Worm (Caenorhabditis elegans): ENCODE measurements around the gene amt-1.

The amt-1 gene

ce11 chrX:4619582-4619981 is 48.3 kb downstream of the amt-1 start, which contains the start of gene pqn-65:
Gene pqn-65 (minus strand): TSS chrX:4619635.
- TF ChIP-seq hlh-26 (GFP tag; conservative IDR thresholded peaks at IDR 0.05) (no peak), nfyb-1 (GFP tag; IDR thresholded peaks at IDR 0.05) (no peak), cebp-1 (GFP tag; IDR thresholded peaks at IDR 0.05) (peak; percentile 85), cebp-1 (tag; optimal IDR thresholded peaks at IDR 0.05) (peak; percentile 93), attf-3 (GFP tag; conservative IDR thresholded peaks at IDR 0.05) (no peak), mcd-1 (GFP tag; IDR thresholded peaks at IDR 0.05) (peak; percentile 45; the same call in 1 of the 2 replicates)

ce11 chrX:4620019-4620418 is 48.8 kb downstream of the amt-1 start:
- TF ChIP-seq madf-10 (tag; optimal IDR thresholded peaks at IDR 0.05) (no peak), zfh-2 (GFP tag; conservative IDR thresholded peaks at IDR 0.05) (peak; percentile 67)

ce11 chrX:4622024-4622423 is 50.8 kb downstream of the amt-1 start, which contains the start of gene C46C11.3:
Gene C46C11.3 (plus strand): TSS chrX:4622324.
- TF ChIP-seq F49E8.2 (tag; optimal IDR thresholded peaks at IDR 0.05; ENCODE audit: insufficient read depth) (no peak), unc-62 (GFP tag; optimal IDR thresholded peaks at IDR 0.05) (no peak), bed-2 (GFP tag; IDR thresholded peaks at IDR 0.05) (no peak), him-1 (tag; optimal IDR thresholded peaks at IDR 0.05) (no peak), Y53G8AR.9 (GFP tag; conservative IDR thresholded peaks at IDR 0.05) (no peak), nhr-90 (tag; optimal IDR thresholded peaks at IDR 0.05) (no peak), F10E7.11 (tag; optimal IDR thresholded peaks at IDR 0.05) (no peak)
